Worm (Caenorhabditis elegans) whole organism, L4 larva: ENCODE results near the gene C08E3.14.

Source experiments
- mdl-1 ChIP-seq, 2 experiments: fragments of 150-350 bp in 1 of 2; sonication (generic microtip) in 1 of 2; optimal IDR thresholded peaks; 2 replicates each; lab custom pipeline; 2014 to 2017; ENCODE audit warnings: missing biosample characterization in 2 of 2, missing genetic modification characterization in 2 of 2
- unc-62 ChIP-seq, 3 experiments: fragments of 150-350 bp in 1 of 3; sonication (generic microtip); optimal IDR thresholded peaks in 2 of 3; peaks in 1 of 3; 1 replicate in 1 of 3; 2 replicates in 2 of 3; lab custom pipeline; 2014 to 2017; ENCODE audit warnings: missing biosample characterization in 3 of 3, missing genetic modification characterization in 3 of 3, missing genetic modification reagents in 3 of 3, missing genotype in 1 of 3

The C08E3.14 gene

DNA sequence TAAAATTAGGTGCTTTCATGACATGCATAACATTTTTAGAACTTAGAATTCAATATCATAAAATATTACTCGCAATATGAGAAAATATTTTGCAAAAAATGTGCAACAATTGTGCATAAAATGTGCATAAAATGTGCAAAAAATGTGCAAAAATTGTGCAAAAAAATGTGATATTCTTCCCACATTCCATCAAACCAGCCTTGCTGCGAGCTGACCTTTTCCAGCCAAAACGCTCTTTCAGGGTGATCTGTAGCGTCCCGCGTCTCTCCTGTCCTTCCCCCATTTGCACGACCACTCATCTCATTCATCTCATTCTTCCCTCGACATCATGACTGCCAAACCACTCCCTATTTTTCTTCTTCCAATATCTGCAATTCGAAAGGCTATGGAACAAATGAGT lies 50.3 kb downstream of the C08E3.14 start, which contains the start of gene fbxb-17:
Gene fbxb-17 (plus strand): TSS at position 301 of the 400 bp plus-strand sequence.
- TF ChIP-seq unc-62 (GFP tag; optimal IDR thresholded peaks at IDR 0.05 in 1 of 2; lab: Kevin White, UChicago) (peak in 1 of 2 experiments; percentile 5), unc-62 (tag; optimal IDR thresholded peaks at IDR 0.05; lab: Kevin White, UChicago) (no peak), mdl-1 (tag; optimal IDR thresholded peaks at IDR 0.05; lab: Kevin White, UChicago) (no peak)
